Worm (Caenorhabditis elegans) whole organism, midembryonic: ENCODE data around the gene klp-3.

ENCODE experiments used
- T22C8.4 ChIP-seq: fragments of 200-800 bp; sonication (Bioruptor generic); IDR thresholded peaks from 2 replicates; pipeline ENCODE4 v1.3.6; 2022; ENCODE audit warnings: missing genetic modification characterization, missing compliant biosample characterization
- cog-1 ChIP-seq: sonication (generic microtip); optimal IDR thresholded peaks from 2 replicates; lab custom pipeline; 2016; ENCODE audit warnings: missing genetic modification characterization, missing compliant biosample characterization
- flt-1 ChIP-seq: fragments of 200-800 bp; sonication (Bioruptor generic); IDR thresholded peaks from 2 replicates; pipeline ENCODE4 v1.3.6; 2022; ENCODE audit warnings: missing genetic modification characterization, missing compliant biosample characterization
- klf-2 ChIP-seq: fragments of 200-800 bp; sonication (Bioruptor generic); conservative IDR thresholded peaks from 2 replicates; pipeline ENCODE4 v1.3.6; 2022; ENCODE audit warnings: missing genetic modification reagents, missing genetic modification characterization, missing compliant biosample characterization
- med-1 ChIP-seq: sonication (generic microtip); optimal IDR thresholded peaks from 2 replicates; lab custom pipeline; 2017; ENCODE audit warnings: missing genetic modification characterization, mild to moderate bottlenecking, missing compliant biosample characterization, antibody characterized with exemption, missing genetic modification reagents; ENCODE audit not compliant: insufficient read depth
- ref-1 ChIP-seq: fragments of 200-800 bp; sonication (Bioruptor generic); conservative IDR thresholded peaks from 2 replicates; pipeline ENCODE4 v1.3.6; 2022; ENCODE audit warnings: missing genetic modification reagents, missing genetic modification characterization, missing compliant biosample characterization
- tab-1 ChIP-seq: fragments of 200-800 bp; sonication (Bioruptor generic); IDR thresholded peaks from 2 replicates; pipeline ENCODE4 v1.3.6; 2022; ENCODE audit warnings: missing genetic modification characterization, missing compliant biosample characterization
- ztf-23 ChIP-seq: fragments of 200-800 bp; sonication (Bioruptor generic); IDR thresholded peaks from 2 replicates; pipeline ENCODE4 v1.3.6; 2022; ENCODE audit warnings: missing genetic modification reagents, missing genetic modification characterization, missing compliant biosample characterization
- ztf-29 ChIP-seq: fragments of 200-800 bp; sonication (Bioruptor generic); IDR thresholded peaks from 2 replicates; pipeline ENCODE4 v1.3.6; 2022; ENCODE audit warnings: missing genetic modification reagents, missing genetic modification characterization, missing compliant biosample characterization

klp-3 gene

DNA sequence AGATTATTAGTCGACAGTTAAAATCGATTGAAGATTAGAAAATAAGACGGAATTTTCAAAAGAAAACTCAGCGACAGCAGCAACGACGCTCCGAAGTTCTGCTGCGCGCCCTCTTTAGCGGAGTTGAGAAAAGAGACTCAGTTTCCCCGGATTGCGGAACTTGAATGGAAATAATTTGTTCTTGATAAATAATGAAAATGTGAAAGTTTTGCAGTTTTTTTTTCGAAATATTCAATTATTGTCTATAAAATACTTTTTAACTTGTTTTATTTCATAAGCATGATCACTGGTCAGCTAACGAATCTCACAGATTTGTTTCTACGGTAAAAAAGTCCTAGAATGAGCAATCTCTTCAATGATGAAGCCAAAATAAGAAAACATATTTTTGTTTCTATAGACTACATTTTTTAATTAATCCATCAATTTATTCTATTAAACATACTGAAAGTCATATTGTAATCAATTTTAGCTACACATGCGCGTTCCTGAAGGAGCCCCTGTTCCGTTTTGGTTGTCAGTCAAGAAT, 15.4 kb downstream of the klp-3 start, which contains the start of the genes cec-3 and T09A5.15:
Gene cec-3 (minus strand): TSS at position 116 of the 526 bp plus-strand sequence.
Gene T09A5.15 (plus strand): TSS at position 476 of the 526 bp plus-strand sequence.
- TF ChIP-seq ztf-23 (GFP tag; lab: Robert Waterston, UW) (0 out of 2 replicates have a peak, but pooled peaks have one; percentile 35), cog-1 (tag; lab: Kevin White, UChicago) (peak; percentile 22), flt-1 (GFP tag; lab: Robert Waterston, UW) (peak; percentile 48; the same call in 1 of the 2 replicates), klf-2 (GFP tag; lab: Robert Waterston, UW) (no peak), med-1 (GFP tag; lab: Kevin White, UChicago) (no peak), ztf-29 (no peak; the same call in 1 of the 2 replicates)

DNA sequence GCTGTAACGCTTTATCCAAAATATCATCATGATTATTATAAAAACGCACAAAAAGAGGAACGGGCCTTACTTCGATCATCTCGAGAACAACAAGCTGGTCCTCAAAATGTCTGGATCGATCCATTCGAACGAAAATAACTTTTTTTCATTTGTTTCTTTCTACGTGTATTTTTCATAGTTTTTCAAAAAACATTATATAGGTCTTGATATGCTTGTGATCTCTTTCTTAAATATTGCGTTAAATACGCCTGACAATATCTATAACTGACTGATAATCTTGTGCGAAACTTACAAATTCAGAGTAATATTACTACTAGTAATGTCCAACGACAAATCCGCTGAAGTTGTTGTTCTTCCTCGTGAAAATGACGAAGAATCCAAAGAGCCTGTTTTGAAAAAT, 15.9 kb downstream of the klp-3 start, which contains the start of gene sds-22:
Gene sds-22 (plus strand): TSS at position 301 of the 400 bp plus-strand sequence.
- TF ChIP-seq ztf-23 (GFP tag; lab: Robert Waterston, UW): no peak
- no peak for TF ChIP-seq klf-2 (GFP tag; lab: Robert Waterston, UW)
- TF ChIP-seq cog-1 (tag; lab: Kevin White, UChicago): no peak
- no peak for TF ChIP-seq ref-1 (GFP tag; lab: Robert Waterston, UW)
- TF ChIP-seq T22C8.4: no peak
- no peak for TF ChIP-seq flt-1 (GFP tag; lab: Robert Waterston, UW)
- no peak for TF ChIP-seq tab-1 (GFP tag; lab: Robert Waterston, UW)
- TF ChIP-seq ztf-29: no peak
- no peak for TF ChIP-seq med-1 (GFP tag; lab: Kevin White, UChicago)

DNA sequence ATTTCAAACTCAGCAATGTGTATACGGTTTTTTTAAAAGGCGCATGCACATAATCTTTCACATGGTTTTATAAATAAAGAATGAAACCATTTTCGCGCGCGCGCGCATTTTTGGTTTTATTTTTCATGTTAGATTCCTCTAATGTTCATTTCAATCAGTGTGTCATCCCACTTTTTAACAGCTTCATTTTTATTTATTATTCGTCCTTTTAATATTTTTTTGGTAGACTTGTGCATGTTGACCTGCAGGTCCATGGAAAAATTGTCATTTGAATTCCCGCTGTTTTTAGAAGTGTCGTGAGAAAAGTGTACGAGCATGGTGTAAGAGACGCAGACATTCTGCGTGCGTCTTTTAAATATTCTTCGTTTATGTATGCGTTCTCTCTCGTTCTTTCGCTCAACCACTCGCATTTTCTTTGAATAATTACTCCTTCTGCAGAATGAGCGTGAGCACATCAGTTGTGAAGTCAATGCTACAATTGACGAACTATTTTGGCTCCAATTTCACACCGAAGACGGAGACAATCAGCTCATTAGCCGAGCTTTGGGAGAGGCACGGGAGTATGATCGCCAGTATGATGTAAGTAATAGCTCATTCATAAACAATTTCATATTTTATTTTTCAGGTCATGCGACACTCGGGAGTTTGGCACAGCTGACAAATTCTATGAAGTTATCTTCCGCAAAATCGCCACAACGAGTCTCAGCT, 18.2 kb downstream of the klp-3 start, which contains the start of gene lin-5:
Gene lin-5 (plus strand): TSS at position 354 of the 708 bp plus-strand sequence.
- TF ChIP-seq klf-2 (GFP tag; lab: Robert Waterston, UW): 0 out of 2 replicates have a peak, but pooled peaks have one; percentile 47
- TF ChIP-seq ref-1 (GFP tag; lab: Robert Waterston, UW): no peak
- peak; percentile 36 for TF ChIP-seq cog-1 (tag; lab: Kevin White, UChicago)

DNA sequence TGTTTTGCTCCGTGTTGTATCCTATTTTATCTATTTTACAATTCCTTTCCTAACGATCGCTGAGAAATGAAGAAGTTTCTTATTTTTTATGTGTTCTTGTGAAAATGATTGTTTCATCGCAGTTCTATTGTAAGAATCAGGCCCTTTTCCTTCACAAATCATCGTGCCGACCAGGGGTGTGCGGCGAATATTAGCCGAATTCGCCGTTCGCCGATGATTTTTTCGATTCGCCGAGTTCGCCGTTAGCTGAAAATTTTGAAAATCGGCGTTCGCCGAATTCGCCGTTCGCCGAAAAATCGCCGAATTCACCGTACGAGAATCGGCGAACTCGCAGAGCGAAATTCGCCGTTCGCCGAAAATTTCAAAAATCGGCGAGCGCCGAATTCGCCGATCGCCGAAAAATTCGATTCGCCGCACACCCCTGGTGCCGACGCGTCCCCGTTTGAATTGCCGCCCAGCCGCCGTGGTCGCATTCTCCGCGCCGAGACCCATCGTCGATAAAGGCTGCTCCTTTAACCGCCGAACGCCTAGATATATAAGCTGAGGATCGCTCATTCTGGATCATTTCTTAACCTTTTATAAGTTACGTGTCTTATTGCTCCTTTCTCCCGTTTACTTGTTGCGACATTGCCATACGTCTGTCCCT, 21.4 kb downstream of the klp-3 start:
- TF ChIP-seq med-1 (GFP tag; lab: Kevin White, UChicago) (no peak), klf-2 (GFP tag; lab: Robert Waterston, UW) (no peak), cog-1 (tag; lab: Kevin White, UChicago) (no peak), ztf-23 (GFP tag; lab: Robert Waterston, UW) (no peak), ztf-29 (no peak), flt-1 (GFP tag; lab: Robert Waterston, UW) (no peak), ref-1 (GFP tag; lab: Robert Waterston, UW) (no peak), T22C8.4 (no peak), tab-1 (GFP tag; lab: Robert Waterston, UW) (no peak)

DNA sequence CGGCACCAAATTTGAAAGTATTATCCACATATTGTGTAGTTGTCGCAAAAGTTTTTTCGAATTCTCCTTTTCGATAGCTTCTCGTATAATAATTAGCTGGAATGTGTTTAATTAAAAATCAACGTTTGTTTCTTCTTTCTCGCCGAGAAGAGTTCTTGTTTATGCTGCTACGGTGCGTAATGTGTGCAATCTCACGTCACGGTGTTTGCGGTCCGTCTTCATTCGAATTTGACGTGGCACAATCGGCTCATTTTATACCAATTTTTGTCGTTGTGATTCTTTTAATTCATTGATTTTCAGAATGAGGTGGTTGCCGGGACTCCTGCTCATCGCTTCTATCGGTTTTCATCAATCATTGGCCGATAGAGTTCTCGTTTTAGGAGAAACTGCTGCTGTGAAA, 22.1 kb downstream of the klp-3 start, which contains the start of gene ostb-1:
Gene ostb-1 (plus strand): TSS at position 301 of the 400 bp plus-strand sequence.
- no peak for TF ChIP-seq flt-1 (GFP tag; lab: Robert Waterston, UW)
- no peak for TF ChIP-seq ztf-23 (GFP tag; lab: Robert Waterston, UW)
- TF ChIP-seq T22C8.4: no peak
- no peak for TF ChIP-seq ztf-29
- TF ChIP-seq ref-1 (GFP tag; lab: Robert Waterston, UW): no peak
- no peak for TF ChIP-seq klf-2 (GFP tag; lab: Robert Waterston, UW)
- TF ChIP-seq med-1 (GFP tag; lab: Kevin White, UChicago): no peak
- TF ChIP-seq tab-1 (GFP tag; lab: Robert Waterston, UW): no peak
- no peak for TF ChIP-seq cog-1 (tag; lab: Kevin White, UChicago)

DNA sequence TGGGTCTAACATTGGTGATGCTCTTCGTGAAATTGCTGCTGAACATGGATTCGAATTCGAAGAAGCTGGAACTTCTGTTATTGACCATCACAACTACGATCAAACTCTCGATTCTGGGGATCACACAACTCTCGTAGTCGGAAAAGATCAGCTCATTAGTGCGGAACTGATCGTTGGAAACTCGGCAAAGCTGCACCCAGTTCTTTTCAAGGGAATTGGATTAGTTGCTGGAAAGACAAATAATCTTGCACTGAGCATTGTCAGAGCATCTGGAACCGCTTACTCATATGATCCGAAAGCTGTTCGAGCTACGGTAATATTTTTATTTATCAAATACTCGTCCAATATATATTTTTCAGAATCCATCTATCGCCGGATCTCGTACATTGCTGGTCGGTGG, 22.7 kb downstream of the klp-3 start:
- TF ChIP-seq flt-1 (GFP tag; lab: Robert Waterston, UW): no peak
- no peak for TF ChIP-seq T22C8.4
- no peak for TF ChIP-seq klf-2 (GFP tag; lab: Robert Waterston, UW)
- TF ChIP-seq med-1 (GFP tag; lab: Kevin White, UChicago): no peak
- no peak for TF ChIP-seq ref-1 (GFP tag; lab: Robert Waterston, UW)
- no peak for TF ChIP-seq tab-1 (GFP tag; lab: Robert Waterston, UW)
- TF ChIP-seq cog-1 (tag; lab: Kevin White, UChicago): no peak
- TF ChIP-seq ztf-23 (GFP tag; lab: Robert Waterston, UW): no peak
- TF ChIP-seq ztf-29: no peak

DNA sequence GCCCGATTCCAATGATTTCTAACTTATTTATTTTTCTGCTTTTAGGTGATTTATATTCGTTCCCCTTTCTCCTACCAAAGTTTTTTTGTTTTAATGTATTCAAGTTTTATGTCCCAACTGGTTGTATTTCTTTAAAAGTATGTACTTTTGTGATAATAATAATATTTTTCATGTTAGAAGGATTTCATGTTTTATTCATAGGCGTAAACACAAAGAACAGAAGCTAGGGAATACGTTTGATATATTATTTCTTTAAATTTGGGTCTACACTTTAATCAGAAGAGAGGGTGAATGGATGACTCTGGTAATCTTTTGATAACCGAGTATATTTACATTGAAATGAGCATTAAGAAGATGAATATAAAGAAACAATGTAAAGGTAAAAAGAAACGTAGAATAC, 23.9 kb downstream of the klp-3 start:
- TF ChIP-seq ztf-23 (GFP tag; lab: Robert Waterston, UW) (no peak), ztf-29 (no peak), med-1 (GFP tag; lab: Kevin White, UChicago) (no peak), ref-1 (GFP tag; lab: Robert Waterston, UW) (no peak), klf-2 (GFP tag; lab: Robert Waterston, UW) (no peak), tab-1 (GFP tag; lab: Robert Waterston, UW) (no peak), cog-1 (tag; lab: Kevin White, UChicago) (no peak), flt-1 (GFP tag; lab: Robert Waterston, UW) (no peak), T22C8.4 (no peak)

DNA sequence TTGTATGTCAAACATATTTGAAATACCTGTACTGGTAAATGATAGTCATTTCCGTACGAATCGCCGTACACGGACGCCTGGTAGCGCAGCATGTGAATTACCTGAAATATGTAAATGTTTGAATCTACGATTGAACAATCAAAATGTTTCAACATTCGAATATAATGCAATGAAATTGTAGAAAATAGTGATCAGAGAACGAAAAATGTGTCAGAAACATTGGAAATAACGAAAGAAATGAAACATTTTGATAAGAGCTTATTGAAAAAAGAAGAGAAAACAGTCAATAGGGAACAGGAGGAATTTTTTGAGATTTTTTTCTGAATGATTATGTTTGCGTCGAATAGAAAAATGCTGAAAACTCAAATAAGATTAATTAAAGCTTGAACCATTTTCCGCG, 27.9 kb downstream of the klp-3 start, which contains the start of gene ztf-17:
Gene ztf-17 (minus strand): TSS at position 101 of the 400 bp plus-strand sequence.
- TF ChIP-seq ztf-23 (GFP tag; lab: Robert Waterston, UW) (no peak), cog-1 (tag; lab: Kevin White, UChicago) (no peak), ztf-29 (no peak), flt-1 (GFP tag; lab: Robert Waterston, UW) (no peak), ref-1 (GFP tag; lab: Robert Waterston, UW) (no peak), med-1 (GFP tag; lab: Kevin White, UChicago) (no peak), tab-1 (GFP tag; lab: Robert Waterston, UW) (no peak), T22C8.4 (no peak), klf-2 (GFP tag; lab: Robert Waterston, UW) (no peak)
